Worm (Caenorhabditis elegans): ENCODE results near the gene F16B4.7.

DNA sequence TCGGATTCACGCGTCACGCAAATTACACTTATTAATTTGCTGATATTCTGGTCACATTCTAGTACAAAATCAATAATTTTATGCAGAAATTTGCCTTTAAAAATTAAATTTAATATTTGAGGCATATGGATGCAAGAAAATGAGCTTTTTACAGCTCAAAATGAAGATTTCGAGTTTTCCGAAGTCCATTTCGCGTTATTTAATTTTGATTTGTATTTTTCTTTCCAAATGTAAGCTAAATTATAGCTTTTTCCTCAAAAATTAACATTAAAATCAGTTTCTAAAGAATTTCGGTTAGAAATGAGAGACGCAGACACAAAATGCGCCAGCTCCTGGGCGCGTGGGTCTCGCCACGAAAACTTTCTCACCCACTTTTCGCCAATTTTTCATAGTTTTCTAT is 1.4 kb downstream of the F16B4.7 start, which contains the start of gene F16B4.6:
- TF ChIP-seq snpc-4 (tag; optimal IDR thresholded peaks at IDR 0.05) (no peak), nhr-25 (tag; optimal IDR thresholded peaks at IDR 0.05) (no peak), ztf-1 (GFP tag; conservative IDR thresholded peaks at IDR 0.05) (no peak), zag-1 (tag; optimal IDR thresholded peaks at IDR 0.05) (no peak)
